Fruit fly (Drosophila melanogaster) whole organism: ENCODE data around the gene GluRIIE.

Experiments used
- CG8478 ChIP-seq: fragments of >200 bp; optimal IDR thresholded peaks from 2 replicates; lab custom pipeline; 2018; ENCODE audit warnings: inconsistent platforms
- Dll ChIP-seq: fragments of >200 bp; optimal IDR thresholded peaks from 2 replicates; lab custom pipeline; 2017
- EcR ChIP-seq, 2 experiments: fragments of >200 bp; optimal IDR thresholded peaks; 2 replicates each; lab custom pipeline; 2017; ENCODE audit warnings: missing biosample characterization in 2 of 2, missing genetic modification characterization in 2 of 2, missing genetic modification reagents in 2 of 2
- pan ChIP-seq: fragments of >200 bp; optimal IDR thresholded peaks from 2 replicates; lab custom pipeline; 2017
- psq ChIP-seq: fragments of >200 bp; optimal IDR thresholded peaks from 2 replicates; lab custom pipeline; 2017
- usp ChIP-seq: fragments of >200 bp; optimal IDR thresholded peaks from 2 replicates; lab custom pipeline; 2017; ENCODE audit warnings: missing biosample characterization, missing genetic modification characterization, mixed read lengths

The GluRIIE gene

dm6 chr3R:20648616-20649015, at the start of gene GluRIIE:
Gene GluRIIE (minus strand): TSS chr3R:20648716.
- TF ChIP-seq pan = no peak
- TF ChIP-seq usp (GFP tag; lab: Kevin White, UChicago) = no peak
- no peak for TF ChIP-seq Dll
- no peak for TF ChIP-seq psq
- no peak for TF ChIP-seq CG8478 (lab: Kevin White, UChicago)

- TF ChIP-seq usp (GFP tag; lab: Kevin White, UChicago) (no peak), psq (no peak), CG8478 (lab: Kevin White, UChicago) (no peak)
These were observed 28.7 kb upstream of the GluRIIE start, which contains the start of gene CG4000 for dm6 chr3R:20677251-20677650. Gene CG4000 (minus strand): TSS chr3R:20677351.

dm6 chr3R:20675772-20676171, 27.3 kb upstream of the GluRIIE start:
- TF ChIP-seq EcR (GFP tag; optimal IDR thresholded peaks at IDR 0.05; lab: Kevin White, UChicago) (no peak), usp (GFP tag; lab: Kevin White, UChicago) (no peak), psq (no peak), CG8478 (lab: Kevin White, UChicago) (no peak), pan (no peak), Dll (no peak)

- TF ChIP-seq usp (GFP tag; lab: Kevin White, UChicago) (no peak), CG8478 (lab: Kevin White, UChicago) (no peak), Dll (no peak), psq (no peak), pan (no peak), EcR (GFP tag; optimal IDR thresholded peaks at IDR 0.05; lab: Kevin White, UChicago) (no peak)
These were observed 20.6 kb upstream of the GluRIIE start, which contains the start of gene Cpr92F for dm6 chr3R:20669040-20669621. Gene Cpr92F (plus strand): TSS chr3R:20669571.

- TF ChIP-seq pan = no peak
- TF ChIP-seq EcR (GFP tag; optimal IDR thresholded peaks at IDR 0.05; lab: Kevin White, UChicago) = no peak
- TF ChIP-seq usp (GFP tag; lab: Kevin White, UChicago) = no peak
- TF ChIP-seq Dll = no peak
- TF ChIP-seq psq = no peak
- no peak for TF ChIP-seq CG8478 (lab: Kevin White, UChicago)
These were observed 11.3 kb upstream of the GluRIIE start, which contains the start of gene Nep4 for dm6 chr3R:20659804-20660203. Gene Nep4 (minus strand): TSS chr3R:20659904.

dm6 chr3R:20656649-20657048, 8.1 kb upstream of the GluRIIE start:
- TF ChIP-seq psq (no peak), Dll (no peak), CG8478 (lab: Kevin White, UChicago) (no peak), usp (GFP tag; lab: Kevin White, UChicago) (no peak), EcR (GFP tag; optimal IDR thresholded peaks at IDR 0.05; lab: Kevin White, UChicago) (no peak), pan (no peak)

- TF ChIP-seq CG8478 (lab: Kevin White, UChicago) = no peak
- TF ChIP-seq EcR (GFP tag; optimal IDR thresholded peaks at IDR 0.05; lab: Kevin White, UChicago) = no peak
- TF ChIP-seq usp (GFP tag; lab: Kevin White, UChicago) = no peak
- no peak for TF ChIP-seq Dll
- TF ChIP-seq psq = no peak
- TF ChIP-seq pan = no peak
These were observed 3.8 kb upstream of the GluRIIE start, which contains the start of gene GluRIID for dm6 chr3R:20652350-20652749. Gene GluRIID (minus strand): TSS chr3R:20652450.

dm6 chr3R:20635735-20636134, 12.8 kb downstream of the GluRIIE start:
- TF ChIP-seq usp (GFP tag; lab: Kevin White, UChicago) (no peak), EcR (GFP tag; optimal IDR thresholded peaks at IDR 0.05; lab: Kevin White, UChicago) (no peak), Dll (no peak), CG8478 (lab: Kevin White, UChicago) (no peak), pan (no peak), psq (no peak)

dm6 chr3R:20634674-20635594, 13.6 kb downstream of the GluRIIE start, which contains the start of the genes Pi3K92E and Lrrk:
Gene Pi3K92E (minus strand): TSS chr3R:20634732.
Gene Lrrk (plus strand): TSS chr3R:20635480.
- no peak for TF ChIP-seq Dll
- no peak for TF ChIP-seq pan

dm6 chr3R:20633984-20634446, 14.5 kb downstream of the GluRIIE start:
- TF ChIP-seq usp (GFP tag; lab: Kevin White, UChicago) (no peak), CG8478 (lab: Kevin White, UChicago) (no peak), psq (no peak), pan (no peak), EcR (GFP tag; optimal IDR thresholded peaks at IDR 0.05; lab: Kevin White, UChicago) (no peak), Dll (no peak)

dm6 chr3R:20626123-20626522, 22.4 kb downstream of the GluRIIE start:
- TF ChIP-seq Dll = no peak
- TF ChIP-seq usp (GFP tag; lab: Kevin White, UChicago) = no peak
- no peak for TF ChIP-seq pan
- TF ChIP-seq EcR (GFP tag; optimal IDR thresholded peaks at IDR 0.05; lab: Kevin White, UChicago) = no peak
- no peak for TF ChIP-seq CG8478 (lab: Kevin White, UChicago)
- TF ChIP-seq psq = no peak
